Worm (Caenorhabditis elegans) whole organism, young adult: Measurements from ENCODE around the gene F56A8.5.

ENCODE experiments used
- lsy-27 ChIP-seq: sonication (generic microtip); optimal IDR thresholded peaks from 2 replicates; lab custom pipeline; 2017; ENCODE audit warnings: missing genetic modification characterization, mild to moderate bottlenecking, missing compliant biosample characterization, antibody characterized with exemption, missing genotype, borderline replicate concordance; ENCODE audit not compliant: insufficient read depth
- nfya-2 ChIP-seq: fragments of 200-800 bp; sonication (Bioruptor generic); IDR thresholded peaks from 2 replicates; pipeline ENCODE4 v1.3.6; 2022; ENCODE audit warnings: missing genetic modification reagents, missing genetic modification characterization, missing compliant biosample characterization
- snpc-4 ChIP-seq, 5 experiments: fragments of 150-350 bp in 1 of 5; sonication (generic microtip) in 4 of 5; optimal IDR thresholded peaks; 2 replicates each; lab custom pipeline; 2014 to 2018; ENCODE audit warnings: missing genetic modification characterization in 5 of 5, missing biosample characterization in 3 of 5, antibody characterized with exemption in 2 of 5, mild to moderate bottlenecking in 2 of 5, missing compliant biosample characterization in 2 of 5, missing genotype in 2 of 5, moderate library complexity in 2 of 5, missing genetic modification reagents in 1 of 5
- unc-62 ChIP-seq: fragments of 150-350 bp; optimal IDR thresholded peaks from 2 replicates; lab custom pipeline; 2014; ENCODE audit warnings: missing biosample characterization, missing genetic modification reagents, missing genetic modification characterization

DNA sequence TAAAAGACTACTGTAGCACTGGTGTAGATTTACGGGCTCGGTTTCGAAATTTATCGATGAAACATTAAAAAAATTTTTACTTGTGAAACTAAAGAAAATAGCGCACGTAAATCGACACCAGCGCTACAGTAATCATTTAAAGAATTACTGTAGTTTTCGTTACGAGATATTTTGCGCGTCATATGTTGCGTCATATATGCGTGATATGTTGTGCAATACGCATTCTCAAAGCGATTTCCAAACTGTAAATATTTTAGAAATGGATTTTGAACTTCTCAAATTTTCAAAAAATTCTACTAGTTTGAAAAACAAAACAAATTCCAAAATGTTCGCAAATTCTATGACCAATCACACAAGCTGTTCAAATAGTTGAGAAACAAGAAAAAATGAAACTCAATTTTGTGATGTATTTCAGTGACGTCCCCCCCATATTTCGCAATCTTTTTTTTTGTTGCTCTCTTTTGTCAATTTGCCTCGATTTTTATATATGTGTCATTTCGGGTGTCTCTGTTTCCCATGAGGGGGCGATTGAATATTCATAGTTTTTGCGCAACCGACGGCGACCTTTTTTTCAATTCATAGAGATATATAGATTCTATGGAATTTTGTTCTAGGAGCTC is 12.3 kb downstream of the F56A8.5 start:
- TF ChIP-seq nfya-2 (GFP tag; lab: Robert Waterston, UW) (no peak), snpc-4 (GFP tag; optimal IDR thresholded peaks at IDR 0.05; lab: Kevin White, UChicago) (no peak), snpc-4 (tag; optimal IDR thresholded peaks at IDR 0.05; lab: Kevin White, UChicago) (no peak), lsy-27 (no peak), unc-62 (no peak)
